Fruit fly (Drosophila melanogaster) whole organism, prepupa: ENCODE results near the gene CG6094.

ENCODE experiments used
- Blimp-1 ChIP-seq: fragments of 200-800 bp; sonication (Bioruptor generic); optimal IDR thresholded peaks from 3 replicates; lab custom pipeline; 2017; ENCODE audit warnings: missing biosample characterization, missing genetic modification characterization, mild to moderate bottlenecking, moderate library complexity, missing genetic modification reagents
- CG10631 ChIP-seq: fragments of 200-800 bp; sonication (Bioruptor generic); optimal IDR thresholded peaks from 2 replicates; lab custom pipeline; 2016; ENCODE audit warnings: missing biosample characterization, missing genetic modification characterization
- CG11294 ChIP-seq: fragments of 200-800 bp; sonication (Bioruptor generic); IDR thresholded peaks from 2 replicates; pipeline ENCODE4 v1.3.6; 2022; ENCODE audit warnings: missing biosample characterization, missing genetic modification characterization
- CG11762 ChIP-seq: fragments of 200-800 bp; sonication (Bioruptor generic); optimal IDR thresholded peaks from 3 replicates; lab custom pipeline; 2016; ENCODE audit warnings: missing biosample characterization, missing genetic modification characterization; ENCODE audit not compliant: insufficient read depth
- CG3032 ChIP-seq: fragments of 200-800 bp; optimal IDR thresholded peaks from 2 replicates; lab custom pipeline; 2019; ENCODE audit warnings: missing biosample characterization, mild to moderate bottlenecking, missing genetic modification characterization, moderate library complexity
- CG31627 ChIP-seq: fragments of 200-800 bp; sonication (Bioruptor generic); optimal IDR thresholded peaks from 3 replicates; lab custom pipeline; 2016; ENCODE audit warnings: missing biosample characterization, missing genetic modification characterization
- CG6163 ChIP-seq: fragments of 200-800 bp; sonication (Bioruptor generic); IDR thresholded peaks from 3 replicates; pipeline ENCODE4 v1.3.6; 2022; ENCODE audit warnings: missing biosample characterization, missing genetic modification characterization
- CG7368 ChIP-seq: fragments of 200-800 bp; sonication (Bioruptor generic); optimal IDR thresholded peaks from 3 replicates; lab custom pipeline; 2016; ENCODE audit warnings: missing biosample characterization, missing genetic modification characterization
- CG9139 ChIP-seq: fragments of 200-800 bp; sonication (Bioruptor generic); optimal IDR thresholded peaks from 3 replicates; lab custom pipeline; 2017; ENCODE audit warnings: missing biosample characterization, mild to moderate bottlenecking, missing genetic modification characterization
- Eip75B ChIP-seq: fragments of 200-800 bp; sonication (Bioruptor generic); optimal IDR thresholded peaks from 3 replicates; lab custom pipeline; 2016; ENCODE audit warnings: missing biosample characterization, missing genetic modification characterization
- Eip78C ChIP-seq: fragments of 200-800 bp; sonication (Bioruptor generic); peaks from one replicate; lab custom pipeline; 2016; ENCODE audit warnings: missing biosample characterization, missing genetic modification characterization
- Ets21C ChIP-seq: fragments of 200-800 bp; sonication (Bioruptor generic); optimal IDR thresholded peaks from 3 replicates; lab custom pipeline; 2016; ENCODE audit warnings: missing biosample characterization, missing genetic modification characterization
- Gug ChIP-seq: fragments of 200-800 bp; sonication (Bioruptor generic); IDR thresholded peaks from 2 replicates; pipeline ENCODE4 v1.3.6; 2022; ENCODE audit warnings: missing biosample characterization, missing genetic modification characterization
- Hr39 ChIP-seq: fragments of 200-800 bp; sonication (Bioruptor generic); optimal IDR thresholded peaks from 2 replicates; lab custom pipeline; 2016; ENCODE audit warnings: missing biosample characterization, missing genetic modification characterization
- OdsH ChIP-seq: fragments of 200-800 bp; sonication (Bioruptor generic); optimal IDR thresholded peaks from 3 replicates; lab custom pipeline; 2016; ENCODE audit warnings: missing biosample characterization, missing genetic modification characterization
- Smox ChIP-seq: fragments of 200-800 bp; sonication (Bioruptor generic); optimal IDR thresholded peaks from 3 replicates; lab custom pipeline; 2016; ENCODE audit warnings: missing biosample characterization, missing genetic modification characterization
- dsx ChIP-seq: fragments of 200-800 bp; optimal IDR thresholded peaks from 3 replicates; lab custom pipeline; 2019; ENCODE audit warnings: missing biosample characterization, mild to moderate bottlenecking, missing genetic modification characterization, moderate library complexity; ENCODE audit not compliant: poor library complexity, severe bottlenecking
- eg ChIP-seq: fragments of 200-800 bp; sonication (Bioruptor generic); IDR thresholded peaks from 3 replicates; pipeline ENCODE4 v1.3.6; 2022; ENCODE audit warnings: missing biosample characterization, missing genetic modification characterization
- esn ChIP-seq: fragments of 200-800 bp; sonication (Bioruptor generic); optimal IDR thresholded peaks from 2 replicates; lab custom pipeline; 2016; ENCODE audit warnings: missing biosample characterization, mild to moderate bottlenecking, missing genetic modification characterization, moderate library complexity
- fd85E ChIP-seq: fragments of 200-800 bp; sonication (Bioruptor generic); optimal IDR thresholded peaks from 3 replicates; lab custom pipeline; 2016; ENCODE audit warnings: missing biosample characterization, missing genetic modification characterization
- fkh ChIP-seq: fragments of 200-800 bp; sonication (Bioruptor generic); optimal IDR thresholded peaks from 3 replicates; lab custom pipeline; 2017; ENCODE audit warnings: missing biosample characterization, mild to moderate bottlenecking, missing genetic modification characterization, moderate library complexity
- net ChIP-seq: fragments of 200-800 bp; sonication (Bioruptor generic); optimal IDR thresholded peaks from 3 replicates; lab custom pipeline; 2016; ENCODE audit warnings: missing biosample characterization, missing genetic modification characterization
- salr ChIP-seq, 2 experiments: fragments of 200-800 bp; sonication (Bioruptor generic); optimal IDR thresholded peaks; 3 replicates each; lab custom pipeline; 2016 to 2018; ENCODE audit warnings: missing biosample characterization in 2 of 2, missing genetic modification characterization in 2 of 2, mild to moderate bottlenecking in 1 of 2
- spab ChIP-seq: fragments of 200-800 bp; sonication (Bioruptor generic); optimal IDR thresholded peaks from 2 replicates; lab custom pipeline; 2017; ENCODE audit warnings: missing biosample characterization, mild to moderate bottlenecking, missing genetic modification characterization, missing genetic modification reagents
- svp ChIP-seq: fragments of 200-800 bp; sonication (Bioruptor generic); peaks from one replicate; lab custom pipeline; 2016; ENCODE audit warnings: missing biosample characterization, missing genetic modification characterization
- vri ChIP-seq: fragments of 200-800 bp; sonication (Bioruptor generic); optimal IDR thresholded peaks from 3 replicates; lab custom pipeline; 2016; ENCODE audit warnings: missing biosample characterization, mild to moderate bottlenecking, missing genetic modification characterization

Gene CG6094

dm6 chr2L:10543992-10544391 is 37.1 kb downstream of the CG6094 start:
- no peak for TF ChIP-seq Blimp-1 (GFP tag; lab: Kevin White, UChicago)
- 0 out of 3 replicates have a peak, but pooled peaks have one; percentile 11 for TF ChIP-seq CG6163 (GFP tag; lab: Robert Waterston, UW)
- no peak for TF ChIP-seq eg (GFP tag; lab: Robert Waterston, UW)
- peak; percentile 15 for TF ChIP-seq Eip78C (GFP tag; lab: Kevin White, UChicago)
- TF ChIP-seq dsx (GFP tag; lab: Kevin White, UChicago) = no peak
- no peak for TF ChIP-seq CG7368 (GFP tag; lab: Kevin White, UChicago)
- TF ChIP-seq OdsH (GFP tag; lab: Kevin White, UChicago) = no peak
- TF ChIP-seq Gug (GFP tag; lab: Robert Waterston, UW) = no peak
- TF ChIP-seq Hr39 = no peak
- peak; percentile 11 for TF ChIP-seq svp (GFP tag; lab: Kevin White, UChicago)
- no peak for TF ChIP-seq CG11762 (GFP tag; lab: Kevin White, UChicago)
- TF ChIP-seq CG9139 = no peak
- no peak for TF ChIP-seq salr (GFP tag; optimal IDR thresholded peaks at IDR 0.05; lab: Kevin White, UChicago)

dm6 chr2L:10544421-10545120 is 37.7 kb downstream of the CG6094 start, which contains the start of gene Trim9:
Gene Trim9 (plus strand): TSS chr2L:10544883.
- TF ChIP-seq fd85E (GFP tag; lab: Kevin White, UChicago) = no peak
- no peak for TF ChIP-seq Eip75B
- TF ChIP-seq eg (GFP tag; lab: Robert Waterston, UW) = 0 out of 3 replicates have a peak, but pooled peaks have one; percentile 6
- peak; percentile 32; the same call in 1 of the 3 replicates for TF ChIP-seq CG6163 (GFP tag; lab: Robert Waterston, UW)
- TF ChIP-seq CG10631 (GFP tag; lab: Kevin White, UChicago) = no peak
- TF ChIP-seq net (GFP tag; lab: Kevin White, UChicago) = no peak

dm6 chr2L:10548814-10549423 is 42.0 kb downstream of the CG6094 start:
- TF ChIP-seq fd85E (GFP tag; lab: Kevin White, UChicago) = no peak
- no peak for TF ChIP-seq spab (GFP tag; lab: Kevin White, UChicago)
- no peak for TF ChIP-seq Smox (GFP tag; lab: Kevin White, UChicago)

- TF ChIP-seq CG3032 (tag; lab: Kevin White, UChicago) = no peak
- TF ChIP-seq Ets21C (GFP tag; lab: Kevin White, UChicago) = no peak
- TF ChIP-seq esn (GFP tag; lab: Kevin White, UChicago) = peak; percentile 3
- peak; percentile 90 for TF ChIP-seq fkh (GFP tag; lab: Kevin White, UChicago)
- peak; percentile 24 for TF ChIP-seq Eip78C (GFP tag; lab: Kevin White, UChicago)
- peak; percentile 22 for TF ChIP-seq CG10631 (GFP tag; lab: Kevin White, UChicago)
- peak; percentile 24 for TF ChIP-seq vri (GFP tag; lab: Kevin White, UChicago)
- TF ChIP-seq eg (GFP tag; lab: Robert Waterston, UW) = 0 out of 3 replicates have a peak, but pooled peaks have one; percentile 27
Measured at dm6 chr2L:10552807-10553206, 45.9 kb downstream of the CG6094 start.

- TF ChIP-seq CG11294 (GFP tag; lab: Robert Waterston, UW) (no peak), Eip78C (GFP tag; lab: Kevin White, UChicago) (peak; percentile 41), CG31627 (GFP tag; lab: Kevin White, UChicago) (no peak), dsx (GFP tag; lab: Kevin White, UChicago) (peak; percentile 63)
Measured at dm6 chr2L:10553692-10554091, 46.8 kb downstream of the CG6094 start.

dm6 chr2L:10554676-10555075 is 47.8 kb downstream of the CG6094 start:
- TF ChIP-seq vri (GFP tag; lab: Kevin White, UChicago) (peak; percentile 44), Hr39 (no peak)
